Fruit fly (Drosophila melanogaster): ENCODE results near the gene CG31815.

Gene CG31815

dm6 chr2L:16591934-16592333 is 13.7 kb upstream of the CG31815 start (continued):
- TF ChIP-seq CG9817 (tag; optimal IDR thresholded peaks at IDR 0.05), result no peak
- TF ChIP-seq Hr78 (GFP tag; optimal IDR thresholded peaks at IDR 0.05), result peak in 1 of 2 experiments; percentile 38
- TF ChIP-seq CG1603 (tag; optimal IDR thresholded peaks at IDR 0.05), result peak; percentile 9
- TF ChIP-seq pnt (GFP tag; optimal IDR thresholded peaks at IDR 0.05), result peak; percentile 18
- peak; percentile 59 for TF ChIP-seq CG8388 (GFP tag; optimal IDR thresholded peaks at IDR 0.05)
- no peak for TF ChIP-seq CG6175 (GFP tag; IDR thresholded peaks at IDR 0.05)
- no peak for TF ChIP-seq hbn (GFP tag; IDR thresholded peaks at IDR 0.05; ENCODE audit: partially characterized antibody)
- no peak for TF ChIP-seq CG1832 (GFP tag; optimal IDR thresholded peaks at IDR 0.05)
- TF ChIP-seq jumu (GFP tag; optimal IDR thresholded peaks at IDR 0.05), result no peak
- no peak for TF ChIP-seq sug (tag; optimal IDR thresholded peaks at IDR 0.05)
- no peak for TF ChIP-seq Sry-β (GFP tag; optimal IDR thresholded peaks at IDR 0.05)
- peak; percentile 5 for TF ChIP-seq dmrt11E (tag; optimal IDR thresholded peaks at IDR 0.05)
- no peak for TF ChIP-seq CG43689 (GFP tag; IDR thresholded peaks at IDR 0.05)
- no peak for TF ChIP-seq CG6813 (GFP tag; optimal IDR thresholded peaks at IDR 0.05)
- no peak for TF ChIP-seq CG12744 (GFP tag; optimal IDR thresholded peaks at IDR 0.05)
- peak in 1 of 2 experiments; percentile 57 for TF ChIP-seq eve (GFP tag; optimal IDR thresholded peaks at IDR 0.05)
- TF ChIP-seq CG13894 (tag; optimal IDR thresholded peaks at IDR 0.05), result no peak
- no peak for TF ChIP-seq kay (GFP tag; optimal IDR thresholded peaks at IDR 0.05)
- peak; percentile 35 for TF ChIP-seq Mes4 (GFP tag; optimal IDR thresholded peaks at IDR 0.05)
- TF ChIP-seq CG16813 (GFP tag; IDR thresholded peaks at IDR 0.05; ENCODE audit: partially characterized antibody), result no peak
- no peak for TF ChIP-seq dan (GFP tag; IDR thresholded peaks at IDR 0.05)
- no peak for TF ChIP-seq Rfx (GFP tag; IDR thresholded peaks at IDR 0.05)
- TF ChIP-seq H2.0 (GFP tag; IDR thresholded peaks at IDR 0.05), result 0 out of 2 replicates have a peak, but pooled peaks have one; percentile 16
- TF ChIP-seq Atf6 (GFP tag; IDR thresholded peaks at IDR 0.05), result no peak
- no peak for TF ChIP-seq CG34224 (GFP tag; IDR thresholded peaks at IDR 0.05; ENCODE audit: partially characterized antibody)
- no peak for TF ChIP-seq CG2116 (GFP tag; optimal IDR thresholded peaks at IDR 0.05)
- no peak for TF ChIP-seq Dip2 (GFP tag; IDR thresholded peaks at IDR 0.05)
- TF ChIP-seq da (GFP tag; optimal IDR thresholded peaks at IDR 0.05), result no peak
- TF ChIP-seq CG14860 (GFP tag; IDR thresholded peaks at IDR 0.05; ENCODE audit: partially characterized antibody), result no peak
- TF ChIP-seq zen2 (GFP tag; IDR thresholded peaks at IDR 0.05; ENCODE audit: partially characterized antibody), result no peak
- TF ChIP-seq CTCF (GFP tag; optimal IDR thresholded peaks at IDR 0.05), result no peak
- TF ChIP-seq CG1647 (GFP tag; optimal IDR thresholded peaks at IDR 0.05), result peak; percentile 10
- TF ChIP-seq Asciz (GFP tag; optimal IDR thresholded peaks at IDR 0.05), result peak; percentile 62
- peak; percentile 26 for TF ChIP-seq chn (GFP tag; optimal IDR thresholded peaks at IDR 0.05)
- TF ChIP-seq p53 (GFP tag; optimal IDR thresholded peaks at IDR 0.05), result no peak
- TF ChIP-seq Taf1 (GFP tag; IDR thresholded peaks at IDR 0.05), result no peak
- no peak for TF ChIP-seq CG14965 (GFP tag; optimal IDR thresholded peaks at IDR 0.05; ENCODE audit: borderline replicate concordance)
- no peak for TF ChIP-seq Dad (GFP tag; optimal IDR thresholded peaks at IDR 0.05)
- TF ChIP-seq gcm (GFP tag; optimal IDR thresholded peaks at IDR 0.05), result peak; percentile 14
- TF ChIP-seq fru (optimal IDR thresholded peaks at IDR 0.05), result no peak
- no peak for TF ChIP-seq NFAT (GFP tag; IDR thresholded peaks at IDR 0.05)
- TF ChIP-seq pzg (GFP tag; optimal IDR thresholded peaks at IDR 0.05), result no peak
- TF ChIP-seq sr (GFP tag; IDR thresholded peaks at IDR 0.05), result no peak
- TF ChIP-seq CG15601 (tag; optimal IDR thresholded peaks at IDR 0.05), result peak; percentile 13
- no peak for TF ChIP-seq CG11247 (GFP tag; IDR thresholded peaks at IDR 0.05)
- TF ChIP-seq H15 (GFP tag; IDR thresholded peaks at IDR 0.05), result peak; percentile 69
- no peak for TF ChIP-seq NK7.1 (GFP tag; optimal IDR thresholded peaks at IDR 0.05)
- TF ChIP-seq CG8944 (GFP tag; optimal IDR thresholded peaks at IDR 0.05), result no peak
- TF ChIP-seq nmo (GFP tag; optimal IDR thresholded peaks at IDR 0.05), result peak; percentile 37
- TF ChIP-seq Atf-2 (GFP tag; optimal IDR thresholded peaks at IDR 0.05), result no peak
- no peak for TF ChIP-seq ab (GFP tag; optimal IDR thresholded peaks at IDR 0.05)
- no peak for TF ChIP-seq CG12236 (GFP tag; optimal IDR thresholded peaks at IDR 0.05)
